Worm (Caenorhabditis elegans): ENCODE measurements around the gene npr-35.

ce11 chrIV:7736616-7737015 lies 7.0 kb upstream of the npr-35 start:
- TF ChIP-seq fos-1 (tag; optimal IDR thresholded peaks at IDR 0.05): no peak
- TF ChIP-seq snpc-4 (tag; optimal IDR thresholded peaks at IDR 0.05): no peak
- TF ChIP-seq mdl-1 (tag; optimal IDR thresholded peaks at IDR 0.05): no peak
- TF ChIP-seq nhr-12 (tag; optimal IDR thresholded peaks at IDR 0.05): no peak

Data from whole organism, L2 larva.